Worm (Caenorhabditis elegans) whole organism, young adult: ENCODE results near the gene tdp-1.

Experiments
- B0019.2 ChIP-seq: fragments of 200-800 bp; sonication (Bioruptor generic); conservative IDR thresholded peaks from 2 replicates; pipeline ENCODE4 v1.3.6; 2022; ENCODE audit warnings: missing genetic modification reagents, missing genetic modification characterization, missing compliant biosample characterization
- B0336.3 ChIP-seq: fragments of 200-800 bp; sonication (Bioruptor generic); IDR thresholded peaks from 2 replicates; pipeline ENCODE4 v1.3.6; 2022; ENCODE audit warnings: missing genetic modification characterization, missing compliant biosample characterization
- C06A6.2 ChIP-seq: fragments of 200-800 bp; sonication (Bioruptor generic); conservative IDR thresholded peaks from 2 replicates; pipeline ENCODE4 v1.3.6; 2022; ENCODE audit warnings: missing genetic modification characterization, missing compliant biosample characterization
- C17E4.6 ChIP-seq: fragments of 200-800 bp; sonication (Bioruptor generic); IDR thresholded peaks from 2 replicates; pipeline ENCODE4 v1.3.6; 2022; ENCODE audit warnings: missing genetic modification reagents, missing genetic modification characterization, missing compliant biosample characterization
- F23B12.7 ChIP-seq: sonication (generic microtip); optimal IDR thresholded peaks from 2 replicates; lab custom pipeline; 2017; ENCODE audit warnings: missing genetic modification characterization, mild to moderate bottlenecking, missing compliant biosample characterization, antibody characterized with exemption, moderate library complexity; ENCODE audit not compliant: insufficient read depth
- F33H1.4 ChIP-seq: fragments of 200-800 bp; sonication (Bioruptor generic); IDR thresholded peaks from 2 replicates; pipeline ENCODE4 v1.3.6; 2022; ENCODE audit warnings: missing genetic modification reagents, missing genetic modification characterization, missing compliant biosample characterization
- F39B2.1 ChIP-seq: fragments of 200-800 bp; sonication (Bioruptor generic); IDR thresholded peaks from 2 replicates; pipeline ENCODE4 v1.3.6; 2022; ENCODE audit warnings: missing genetic modification reagents, missing genetic modification characterization, missing compliant biosample characterization
- F49E8.2 ChIP-seq: sonication (generic microtip); optimal IDR thresholded peaks from 3 replicates; lab custom pipeline; 2017; ENCODE audit warnings: missing genetic modification characterization, mild to moderate bottlenecking, missing compliant biosample characterization, antibody characterized with exemption, moderate library complexity; ENCODE audit not compliant: insufficient read depth
- F55B11.4 ChIP-seq: sonication (generic microtip); optimal IDR thresholded peaks from 2 replicates; lab custom pipeline; 2016; ENCODE audit warnings: missing compliant biosample characterization, missing genetic modification characterization, borderline replicate concordance; ENCODE audit not compliant: insufficient read depth
- F57A8.1 ChIP-seq: fragments of 200-800 bp; sonication (Bioruptor generic); optimal IDR thresholded peaks from 2 replicates; lab custom pipeline; 2018; ENCODE audit warnings: mild to moderate bottlenecking, missing genetic modification characterization, moderate library complexity, missing compliant biosample characterization
- K11D2.4 ChIP-seq: fragments of 200-800 bp; sonication (Bioruptor generic); IDR thresholded peaks from 2 replicates; pipeline ENCODE4 v1.3.6; 2022; ENCODE audit warnings: missing genetic modification reagents, missing genetic modification characterization, missing compliant biosample characterization
- Y95B8A.8 ChIP-seq: fragments of 200-800 bp; sonication (Bioruptor generic); IDR thresholded peaks from 2 replicates; pipeline ENCODE4 v1.3.6; 2022; ENCODE audit warnings: missing genetic modification reagents, missing genetic modification characterization, missing compliant biosample characterization
- ama-1 ChIP-seq, 3 experiments: fragments of 150-350 bp in 1 of 3; sonication (generic microtip) in 2 of 3; optimal IDR thresholded peaks; 2 replicates each; lab custom pipeline; 2014 to 2018; ENCODE audit warnings: missing biosample characterization in 2 of 3, missing genetic modification characterization in 2 of 3, missing genetic modification reagents in 2 of 3
- athp-1 ChIP-seq: sonication (generic microtip); optimal IDR thresholded peaks from 2 replicates; lab custom pipeline; 2017; ENCODE audit warnings: mild to moderate bottlenecking, missing genetic modification characterization, missing compliant biosample characterization
- bed-1 ChIP-seq: fragments of 200-800 bp; sonication (Bioruptor generic); IDR thresholded peaks from 2 replicates; pipeline ENCODE4 v1.3.6; 2022; ENCODE audit warnings: missing genetic modification reagents, missing genetic modification characterization, missing compliant biosample characterization
- bed-2 ChIP-seq: fragments of 200-800 bp; sonication (Bioruptor generic); IDR thresholded peaks from 2 replicates; pipeline ENCODE4 v1.3.6; 2022; ENCODE audit warnings: missing genetic modification reagents, missing genetic modification characterization, missing compliant biosample characterization
- ceh-40 ChIP-seq: fragments of 200-800 bp; sonication (Bioruptor generic); IDR thresholded peaks from 2 replicates; pipeline ENCODE4 v1.3.6; 2022; ENCODE audit warnings: missing genetic modification characterization, missing compliant biosample characterization
- ceh-58 ChIP-seq: fragments of 200-800 bp; sonication (Bioruptor generic); IDR thresholded peaks from 2 replicates; pipeline ENCODE4 v1.3.6; 2022; ENCODE audit warnings: missing genetic modification characterization, missing compliant biosample characterization
- dox-1 ChIP-seq: fragments of 200-800 bp; sonication (Bioruptor generic); IDR thresholded peaks from 2 replicates; pipeline ENCODE4 v1.3.6; 2022; ENCODE audit warnings: missing genetic modification reagents, missing genetic modification characterization, missing compliant biosample characterization
- dpff-1 ChIP-seq: sonication (generic microtip); optimal IDR thresholded peaks from 2 replicates; lab custom pipeline; 2017; ENCODE audit warnings: mild to moderate bottlenecking, missing genetic modification characterization, missing compliant biosample characterization
- dpl-1 ChIP-seq: fragments of 150-350 bp; optimal IDR thresholded peaks from 2 replicates; lab custom pipeline; 2014; ENCODE audit warnings: missing biosample characterization, missing genetic modification reagents, missing genetic modification characterization
- egl-18 ChIP-seq: fragments of 200-800 bp; sonication (Bioruptor generic); IDR thresholded peaks from 2 replicates; pipeline ENCODE4 v1.3.6; 2022; ENCODE audit warnings: missing genetic modification reagents, missing genetic modification characterization, missing compliant biosample characterization
- ekl-4 ChIP-seq: fragments of 200-800 bp; sonication (Bioruptor generic); IDR thresholded peaks from 2 replicates; pipeline ENCODE4 v1.3.6; 2022; ENCODE audit warnings: missing genetic modification reagents, missing genetic modification characterization, missing compliant biosample characterization
- ets-4 ChIP-seq: fragments of 200-800 bp; sonication (Bioruptor generic); optimal IDR thresholded peaks from 2 replicates; lab custom pipeline; 2018; ENCODE audit warnings: mild to moderate bottlenecking, missing genetic modification characterization, missing compliant biosample characterization
- lag-1 ChIP-seq: fragments of 200-800 bp; sonication (Bioruptor generic); IDR thresholded peaks from 2 replicates; pipeline ENCODE4 v1.3.6; 2022; ENCODE audit warnings: missing genetic modification reagents, missing genetic modification characterization, missing compliant biosample characterization
- lin-26 ChIP-seq: fragments of 200-800 bp; sonication (Bioruptor generic); IDR thresholded peaks from 2 replicates; pipeline ENCODE4 v1.3.6; 2022; ENCODE audit warnings: missing genetic modification reagents, missing genetic modification characterization, missing compliant biosample characterization
- lsl-1 ChIP-seq: fragments of 200-800 bp; sonication (Bioruptor generic); optimal IDR thresholded peaks from 2 replicates; lab custom pipeline; 2018; ENCODE audit warnings: mild to moderate bottlenecking, missing genetic modification characterization, moderate library complexity, missing compliant biosample characterization
- madf-10 ChIP-seq: sonication (generic microtip); optimal IDR thresholded peaks from 2 replicates; lab custom pipeline; 2016; ENCODE audit warnings: mild to moderate bottlenecking, missing genetic modification characterization, missing compliant biosample characterization
- madf-3 ChIP-seq: fragments of 200-800 bp; sonication (Bioruptor generic); IDR thresholded peaks from 2 replicates; pipeline ENCODE4 v1.3.6; 2022; ENCODE audit warnings: missing genetic modification reagents, missing genetic modification characterization, missing compliant biosample characterization
- mcd-1 ChIP-seq: fragments of 200-800 bp; sonication (Bioruptor generic); IDR thresholded peaks from 2 replicates; pipeline ENCODE4 v1.3.6; 2022; ENCODE audit warnings: missing genetic modification reagents, missing genetic modification characterization, missing compliant biosample characterization
- mel-28 ChIP-seq: sonication (generic microtip); optimal IDR thresholded peaks from 2 replicates; lab custom pipeline; 2016; ENCODE audit warnings: borderline replicate concordance, mild to moderate bottlenecking, missing genetic modification characterization, missing compliant biosample characterization
- mes-4 ChIP-seq: sonication (generic microtip); optimal IDR thresholded peaks from 2 replicates; lab custom pipeline; 2016; ENCODE audit warnings: missing genotype, missing genetic modification characterization, missing compliant biosample characterization
- nfyb-1 ChIP-seq: fragments of 200-800 bp; sonication (Bioruptor generic); IDR thresholded peaks from 2 replicates; pipeline ENCODE4 v1.3.6; 2022; ENCODE audit warnings: missing genetic modification reagents, missing genetic modification characterization, missing compliant biosample characterization
- nhr-27 ChIP-seq: fragments of 200-800 bp; sonication (Bioruptor generic); optimal IDR thresholded peaks from 2 replicates; lab custom pipeline; 2018; ENCODE audit warnings: mild to moderate bottlenecking, missing genetic modification characterization, moderate library complexity, missing compliant biosample characterization
- nhr-90 ChIP-seq: sonication (generic microtip); optimal IDR thresholded peaks from 2 replicates; lab custom pipeline; 2016; ENCODE audit warnings: missing genotype, mild to moderate bottlenecking, missing genetic modification characterization, missing compliant biosample characterization
- pbrm-1 ChIP-seq: fragments of 200-800 bp; sonication (Bioruptor generic); IDR thresholded peaks from 2 replicates; pipeline ENCODE4 v1.3.6; 2022; ENCODE audit warnings: missing genetic modification reagents, missing genetic modification characterization, missing compliant biosample characterization
- rpc-1 ChIP-seq, 2 experiments: fragments of 150-350 bp in 1 of 2; sonication (generic microtip) in 1 of 2; optimal IDR thresholded peaks; 2 replicates each; lab custom pipeline; 2014 to 2018; ENCODE audit warnings: missing biosample characterization in 1 of 2, missing genetic modification characterization in 1 of 2, missing genetic modification reagents in 1 of 2, missing genotype in 1 of 2
- snpc-3.4 ChIP-seq: sonication (generic microtip); optimal IDR thresholded peaks from 2 replicates; lab custom pipeline; 2017; ENCODE audit warnings: missing genetic modification characterization, mild to moderate bottlenecking, missing compliant biosample characterization, antibody characterized with exemption, moderate library complexity, missing genotype, missing genetic modification reagents
- tlf-1 ChIP-seq: fragments of 200-800 bp; sonication (Bioruptor generic); optimal IDR thresholded peaks from 2 replicates; lab custom pipeline; 2018; ENCODE audit warnings: mild to moderate bottlenecking, missing genetic modification characterization, missing compliant biosample characterization
- xnd-1 ChIP-seq: sonication (generic microtip); optimal IDR thresholded peaks from 2 replicates; lab custom pipeline; 2016; ENCODE audit warnings: missing genotype, missing genetic modification reagents, missing genetic modification characterization, missing compliant biosample characterization
- zfh-2 ChIP-seq: fragments of 200-800 bp; sonication (Bioruptor generic); conservative IDR thresholded peaks from 2 replicates; pipeline ENCODE4 v1.3.6; 2022; ENCODE audit warnings: missing genetic modification reagents, missing genetic modification characterization, missing compliant biosample characterization
- ztf-18 ChIP-seq: sonication (generic microtip); optimal IDR thresholded peaks from 2 replicates; lab custom pipeline; 2016; ENCODE audit warnings: missing genotype, mild to moderate bottlenecking, missing genetic modification characterization, missing compliant biosample characterization
- ztf-22 ChIP-seq: fragments of 200-800 bp; sonication (Bioruptor generic); optimal IDR thresholded peaks from 2 replicates; lab custom pipeline; 2018; ENCODE audit warnings: mild to moderate bottlenecking, missing genetic modification characterization, moderate library complexity, missing compliant biosample characterization
- ztf-3 ChIP-seq: fragments of 200-800 bp; sonication (Bioruptor generic); optimal IDR thresholded peaks from 2 replicates; lab custom pipeline; 2018; ENCODE audit warnings: mild to moderate bottlenecking, missing genetic modification characterization, missing compliant biosample characterization

Gene tdp-1

DNA sequence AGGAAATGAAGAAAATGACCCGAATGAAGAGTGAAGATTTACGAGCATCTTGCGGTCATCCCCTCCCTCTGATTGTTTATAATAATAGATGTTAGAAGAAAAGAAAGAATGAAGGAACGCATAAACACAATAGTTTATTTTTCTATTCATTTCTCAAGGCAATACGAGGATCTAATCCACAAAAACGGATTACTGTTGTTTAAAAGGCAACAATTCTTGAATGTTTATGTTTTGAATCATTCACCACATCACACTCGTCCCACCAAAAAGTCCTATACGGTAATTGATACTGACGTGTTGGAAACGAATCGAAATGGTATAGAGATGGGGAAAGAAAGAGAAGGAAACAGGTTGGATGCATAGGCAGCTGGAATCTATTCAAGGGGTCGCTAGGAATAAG is 24.0 kb downstream of the tdp-1 start:
- no peak for TF ChIP-seq dox-1
- TF ChIP-seq ztf-22 (GFP tag; lab: Kevin White, UChicago) = no peak
- TF ChIP-seq dpl-1 (GFP tag; lab: Kevin White, UChicago) = no peak
- no peak for TF ChIP-seq F55B11.4 (tag; lab: Kevin White, UChicago)
- TF ChIP-seq C06A6.2 (GFP tag; lab: Robert Waterston, UW) = no peak

DNA sequence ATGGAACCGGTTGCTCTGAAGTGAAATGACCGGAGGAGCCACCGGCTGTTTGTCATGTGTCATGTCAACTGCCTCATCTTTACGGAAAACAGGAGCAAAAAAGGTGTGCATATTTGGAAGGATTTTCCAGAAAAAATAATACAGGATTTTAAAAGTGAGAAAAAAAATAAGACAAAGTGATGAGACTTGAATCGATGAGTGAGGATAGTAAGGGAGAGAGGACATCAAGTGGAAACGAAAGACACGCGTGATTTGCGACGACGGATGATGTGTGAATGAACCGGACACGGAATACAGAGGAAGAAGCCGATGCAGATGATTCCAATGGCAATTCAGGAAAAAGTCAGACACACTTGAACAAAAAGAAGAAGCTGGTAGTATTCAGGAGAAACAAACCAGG is 26.7 kb downstream of the tdp-1 start:
- TF ChIP-seq ztf-3 (GFP tag; lab: Kevin White, UChicago) (no peak), nfyb-1 (no peak), bed-1 (no peak), snpc-3.4 (tag; lab: Kevin White, UChicago) (no peak), athp-1 (tag; lab: Kevin White, UChicago) (no peak), madf-10 (tag; lab: Kevin White, UChicago) (no peak), ekl-4 (no peak), lsl-1 (no peak), xnd-1 (tag; lab: Kevin White, UChicago) (no peak), bed-2 (GFP tag; lab: Robert Waterston, UW) (no peak), ets-4 (GFP tag; lab: Kevin White, UChicago) (no peak), F39B2.1 (no peak), mel-28 (tag; lab: Kevin White, UChicago) (no peak)

DNA sequence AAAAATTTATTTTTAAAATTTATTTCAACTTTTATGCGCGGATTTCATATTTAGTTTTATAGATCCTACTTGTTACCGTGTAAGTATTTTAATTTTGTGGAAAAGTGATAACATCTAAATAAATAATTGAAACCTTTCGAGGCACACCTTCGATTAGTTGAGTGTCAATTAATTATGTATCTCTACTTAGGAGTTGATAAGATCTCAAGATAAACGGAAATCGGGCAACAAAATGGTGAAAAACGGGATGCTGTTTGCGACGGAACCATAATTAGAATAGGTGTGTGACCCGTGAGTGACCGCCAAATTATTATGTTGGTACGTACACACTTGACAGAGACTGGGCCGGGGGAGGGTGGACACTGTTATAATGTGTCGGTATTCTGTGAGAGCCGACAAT is 28.7 kb downstream of the tdp-1 start:
- TF ChIP-seq ceh-58 (GFP tag; lab: Robert Waterston, UW) = no peak
- TF ChIP-seq ama-1 (optimal IDR thresholded peaks at IDR 0.05; lab: Kevin White, UChicago) = no peak
- no peak for TF ChIP-seq ama-1 (GFP tag; optimal IDR thresholded peaks at IDR 0.05; lab: Kevin White, UChicago)
- TF ChIP-seq ztf-22 (GFP tag; lab: Kevin White, UChicago) = no peak
- no peak for TF ChIP-seq egl-18
- no peak for TF ChIP-seq B0336.3
- no peak for TF ChIP-seq tlf-1
- no peak for TF ChIP-seq Y95B8A.8 (GFP tag; lab: Robert Waterston, UW)
- TF ChIP-seq pbrm-1 (GFP tag; lab: Robert Waterston, UW) = no peak
- TF ChIP-seq nhr-90 = no peak
- TF ChIP-seq athp-1 (tag; lab: Kevin White, UChicago) = no peak
- no peak for TF ChIP-seq F49E8.2 (tag; lab: Kevin White, UChicago)
- no peak for TF ChIP-seq K11D2.4 (GFP tag; lab: Robert Waterston, UW)
- TF ChIP-seq lag-1 (GFP tag; lab: Robert Waterston, UW) = no peak

DNA sequence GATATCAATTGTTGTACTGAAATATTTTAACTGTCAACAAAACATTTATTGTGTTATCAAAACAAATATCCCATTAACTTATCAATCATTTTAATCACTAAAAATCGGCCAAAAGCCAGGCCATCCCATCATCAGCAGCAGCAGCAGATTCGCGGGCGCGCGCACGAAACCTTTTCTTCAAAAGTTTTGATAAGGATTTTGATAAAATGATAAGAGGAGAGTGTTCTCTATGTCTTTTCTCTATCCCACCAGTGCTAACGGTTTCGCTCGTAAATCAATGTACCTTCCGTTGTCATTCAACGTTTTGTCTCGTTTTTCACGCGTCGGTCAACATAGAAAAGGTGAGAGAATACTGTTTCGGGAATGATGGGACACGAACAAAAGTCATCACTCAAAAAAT is 30.5 kb downstream of the tdp-1 start:
- no peak for TF ChIP-seq B0019.2 (GFP tag; lab: Robert Waterston, UW)
- TF ChIP-seq F23B12.7 = no peak
- TF ChIP-seq ceh-40 (GFP tag; lab: Robert Waterston, UW) = no peak
- TF ChIP-seq dpff-1 = no peak
- no peak for TF ChIP-seq bed-1
- no peak for TF ChIP-seq ztf-18
- no peak for TF ChIP-seq athp-1 (tag; lab: Kevin White, UChicago)
- TF ChIP-seq zfh-2 (GFP tag; lab: Robert Waterston, UW) = no peak
- no peak for TF ChIP-seq nhr-27 (tag; lab: Kevin White, UChicago)
- TF ChIP-seq rpc-1 (optimal IDR thresholded peaks at IDR 0.05; lab: Kevin White, UChicago) = no peak
- no peak for TF ChIP-seq rpc-1 (tag; optimal IDR thresholded peaks at IDR 0.05; lab: Kevin White, UChicago)
- TF ChIP-seq lag-1 (GFP tag; lab: Robert Waterston, UW) = no peak
- TF ChIP-seq F57A8.1 (GFP tag; lab: Kevin White, UChicago) = no peak
- TF ChIP-seq madf-3 (GFP tag; lab: Robert Waterston, UW) = no peak
- no peak for TF ChIP-seq F33H1.4 (GFP tag; lab: Robert Waterston, UW)
- TF ChIP-seq C17E4.6 (GFP tag; lab: Robert Waterston, UW) = no peak
- TF ChIP-seq mcd-1 (GFP tag; lab: Robert Waterston, UW) = no peak
- no peak for TF ChIP-seq nhr-90
- no peak for TF ChIP-seq mes-4 (tag; lab: Kevin White, UChicago)
- no peak for TF ChIP-seq lin-26 (GFP tag; lab: Robert Waterston, UW)
